Fruit fly (Drosophila melanogaster): Measurements from ENCODE around the gene Trf2.

The Trf2 gene

DNA sequence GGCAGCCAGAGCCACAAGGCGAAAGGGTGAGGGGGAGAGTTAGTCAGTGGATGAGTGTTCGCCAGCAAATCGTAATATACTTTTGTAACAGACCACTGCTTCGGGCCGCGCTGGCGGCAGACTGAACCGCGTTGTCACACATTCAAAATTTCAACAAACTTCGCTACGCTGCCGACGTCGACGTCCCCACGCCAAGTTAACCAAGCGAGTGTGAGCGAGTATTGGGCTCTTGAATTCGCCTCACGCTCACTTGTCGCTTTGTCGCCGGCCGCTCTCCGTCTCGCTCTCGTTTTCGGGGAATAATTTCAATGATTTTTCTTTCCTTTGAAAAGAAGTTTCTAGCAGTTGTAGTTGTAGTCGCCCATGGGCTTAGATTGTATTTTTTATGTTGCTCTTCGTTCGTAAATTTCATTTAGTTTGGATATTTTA is 2.5 kb downstream of the Trf2 start, which contains the start of gene lawc (continued):
- TF ChIP-seq CG31365 (tag; optimal IDR thresholded peaks at IDR 0.05) = peak; percentile 53
- peak; percentile 17; the same call in 1 of the 3 replicates for TF ChIP-seq otp (GFP tag; IDR thresholded peaks at IDR 0.05)
- no peak for TF ChIP-seq Sry-β (GFP tag; optimal IDR thresholded peaks at IDR 0.05)
- peak; percentile 52; the same call in 1 of the 2 replicates for TF ChIP-seq CG32767 (GFP tag; IDR thresholded peaks at IDR 0.05)
- TF ChIP-seq CG34422 (GFP tag; IDR thresholded peaks at IDR 0.05) = peak; percentile 67; the same call in 1 of the 3 replicates
- peak; percentile 43; the same call in 1 of the 2 replicates for TF ChIP-seq CG11085 (GFP tag; IDR thresholded peaks at IDR 0.05)
- peak; percentile 3 for TF ChIP-seq CG10274 (GFP tag; optimal IDR thresholded peaks at IDR 0.05)
- TF ChIP-seq Side (GFP tag; optimal IDR thresholded peaks at IDR 0.05) = peak; percentile 44
- TF ChIP-seq phol (tag; optimal IDR thresholded peaks at IDR 0.05) = no peak
- peak; percentile 65 for TF ChIP-seq scrt (GFP tag; optimal IDR thresholded peaks at IDR 0.05)
- TF ChIP-seq sens (GFP tag) = peak; percentile 53
- TF ChIP-seq Dbx (GFP tag; IDR thresholded peaks at IDR 0.05) = peak; percentile 84; the same call in 2 of the 3 replicates
- TF ChIP-seq CG15269 (tag; optimal IDR thresholded peaks at IDR 0.05) = peak; percentile 12
- TF ChIP-seq ranshi (GFP tag; IDR thresholded peaks at IDR 0.05) = peak; percentile 56; the same call in 1 of the 2 replicates
- TF ChIP-seq Med (GFP tag) = peak; percentile 89
- no peak for TF ChIP-seq CG6791 (GFP tag; IDR thresholded peaks at IDR 0.05; ENCODE audit: partially characterized antibody)
- peak; percentile 35; the same call in 1 of the 2 replicates for TF ChIP-seq CG3847 (GFP tag; IDR thresholded peaks at IDR 0.05)
- peak; percentile 44 for TF ChIP-seq CG34224 (GFP tag; IDR thresholded peaks at IDR 0.05; ENCODE audit: partially characterized antibody)
- TF ChIP-seq Spps (tag; optimal IDR thresholded peaks at IDR 0.05) = no peak
- no peak for TF ChIP-seq D19B (GFP tag; optimal IDR thresholded peaks at IDR 0.05)
- TF ChIP-seq CG7839 (tag; optimal IDR thresholded peaks at IDR 0.05) = peak; percentile 11
- TF ChIP-seq Doc2 (GFP tag; IDR thresholded peaks at IDR 0.05) = no peak
- TF ChIP-seq NFAT (GFP tag; IDR thresholded peaks at IDR 0.05) = peak; percentile 56; the same call in 1 of the 2 replicates
- TF ChIP-seq Opbp (GFP tag; IDR thresholded peaks at IDR 0.05; ENCODE audit: partially characterized antibody) = peak; percentile 60; the same call in 1 of the 3 replicates
- TF ChIP-seq Stat92E (GFP tag; optimal IDR thresholded peaks at IDR 0.05) = peak in 1 of 3 experiments; percentile 36
- peak; percentile 75; the same call in 2 of the 3 replicates for TF ChIP-seq so (GFP tag; IDR thresholded peaks at IDR 0.05)
- TF ChIP-seq CG11723 (GFP tag; optimal IDR thresholded peaks at IDR 0.05) = peak; percentile 25
- peak; percentile 56; the same call in 1 of the 2 replicates for TF ChIP-seq Bgb (GFP tag; IDR thresholded peaks at IDR 0.05; ENCODE audit: partially characterized antibody)
- TF ChIP-seq nerfin-1 (tag; optimal IDR thresholded peaks at IDR 0.05) = peak; percentile 50
- TF ChIP-seq gcm (GFP tag; optimal IDR thresholded peaks at IDR 0.05) = peak; percentile 30
- TF ChIP-seq rib (GFP tag; IDR thresholded peaks at IDR 0.05) = peak; percentile 72; the same call in 1 of the 2 replicates
- TF ChIP-seq CG4820 (GFP tag; optimal IDR thresholded peaks at IDR 0.05) = no peak
- peak; percentile 24 for TF ChIP-seq zf30C (GFP tag; optimal IDR thresholded peaks at IDR 0.05)
- no peak for TF ChIP-seq pnt (GFP tag; optimal IDR thresholded peaks at IDR 0.05)
- TF ChIP-seq sr (GFP tag; IDR thresholded peaks at IDR 0.05) = 0 out of 3 replicates have a peak, but pooled peaks have one; percentile 34
- no peak for TF ChIP-seq CG9437 (GFP tag; optimal IDR thresholded peaks at IDR 0.05)
- peak; percentile 67 for TF ChIP-seq CG13296 (GFP tag; optimal IDR thresholded peaks at IDR 0.05)
- TF ChIP-seq sim (GFP tag; IDR thresholded peaks at IDR 0.05) = peak; percentile 67; the same call in 1 of the 2 replicates
- TF ChIP-seq Deaf1 (tag; optimal IDR thresholded peaks at IDR 0.05) = peak; percentile 68
- peak in 1 of 2 experiments; percentile 49 for TF ChIP-seq Pdp1 (GFP tag; optimal IDR thresholded peaks at IDR 0.05)
- no peak for TF ChIP-seq CG30020 (tag; optimal IDR thresholded peaks at IDR 0.05)
- TF ChIP-seq pros (GFP tag; optimal IDR thresholded peaks at IDR 0.05) = peak; percentile 44
- peak; percentile 75 to 87 for TF ChIP-seq Trl (optimal IDR thresholded peaks at IDR 0.05)
- TF ChIP-seq Trl (GFP tag; optimal IDR thresholded peaks at IDR 0.05) = peak; percentile 19
- TF ChIP-seq CG17829 (tag; optimal IDR thresholded peaks at IDR 0.05) = peak; percentile 54
- TF ChIP-seq sug (tag; optimal IDR thresholded peaks at IDR 0.05) = peak; percentile 32
- TF ChIP-seq unpg (GFP tag; optimal IDR thresholded peaks at IDR 0.05) = peak; percentile 36
- TF ChIP-seq bowl (GFP tag; IDR thresholded peaks at IDR 0.05) = peak; percentile 77; the same call in 1 of the 2 replicates
- peak; percentile 34 for TF ChIP-seq MTF-1 (GFP tag; optimal IDR thresholded peaks at IDR 0.05; ENCODE audit: borderline replicate concordance)
- no peak for TF ChIP-seq yki (optimal IDR thresholded peaks at IDR 0.05)

Measured in whole organism, embryonic.